Fruit fly (Drosophila melanogaster) whole organism, embryonic: Measurements from ENCODE around the gene Atx-1.

Experiments
- Ada2b ChIP-seq: fragments of 200-800 bp; sonication (Bioruptor generic); IDR thresholded peaks from 2 replicates; pipeline ENCODE4 v1.3.6; 2022; ENCODE audit warnings: missing biosample characterization, missing genetic modification characterization
- Bdp1 ChIP-seq: fragments of 200-800 bp; sonication (Bioruptor generic); optimal IDR thresholded peaks from 3 replicates; lab custom pipeline; 2016; ENCODE audit warnings: missing biosample characterization, missing genetic modification characterization
- Blimp-1 ChIP-seq: fragments of 200-800 bp; sonication (Bioruptor generic); optimal IDR thresholded peaks from 3 replicates; lab custom pipeline; 2018; ENCODE audit warnings: missing biosample characterization, missing genetic modification characterization, mild to moderate bottlenecking, moderate library complexity, missing genetic modification reagents
- CG10209 ChIP-seq: fragments of 200-800 bp; sonication (Bioruptor generic); optimal IDR thresholded peaks from 3 replicates; lab custom pipeline; 2017; ENCODE audit warnings: missing biosample characterization, mild to moderate bottlenecking, missing genetic modification characterization, missing genetic modification reagents
- CG10543 ChIP-seq: fragments of 200-800 bp; sonication (Bioruptor generic); optimal IDR thresholded peaks from 3 replicates; lab custom pipeline; 2017; ENCODE audit warnings: missing biosample characterization, mild to moderate bottlenecking, missing genetic modification characterization, moderate library complexity
- CG11085 ChIP-seq: fragments of 200-800 bp; sonication (Bioruptor generic); IDR thresholded peaks from 2 replicates; pipeline ENCODE4 v1.3.6; 2022; ENCODE audit warnings: missing biosample characterization, missing genetic modification characterization
- CG12155 ChIP-seq: fragments of 200-800 bp; sonication (Bioruptor generic); optimal IDR thresholded peaks from 3 replicates; lab custom pipeline; 2016; ENCODE audit warnings: missing biosample characterization, missing genetic modification characterization
- CG12391 ChIP-seq: fragments of 200-800 bp; sonication (Bioruptor generic); optimal IDR thresholded peaks from 3 replicates; lab custom pipeline; 2018; ENCODE audit warnings: missing biosample characterization, mild to moderate bottlenecking, missing genetic modification characterization, moderate library complexity
- CG12769 ChIP-seq: fragments of 200-800 bp; sonication (Bioruptor generic); optimal IDR thresholded peaks from 2 replicates; lab custom pipeline; 2019; ENCODE audit warnings: missing biosample characterization, mild to moderate bottlenecking, missing genetic modification characterization, moderate library complexity
- CG13775 ChIP-seq: fragments of 200-800 bp; sonication (Bioruptor generic); optimal IDR thresholded peaks from 3 replicates; lab custom pipeline; 2017; ENCODE audit warnings: missing biosample characterization, mild to moderate bottlenecking, missing genetic modification characterization
- CG14014 ChIP-seq: fragments of 200-800 bp; sonication (Bioruptor generic); IDR thresholded peaks from 2 replicates; pipeline ENCODE4 v1.3.6; 2022; ENCODE audit warnings: missing biosample characterization, missing genetic modification characterization
- CG14860 ChIP-seq: fragments of 200-800 bp; sonication (Bioruptor generic); IDR thresholded peaks from 3 replicates; pipeline ENCODE4 v1.3.6; 2022; ENCODE audit warnings: missing biosample characterization, missing genetic modification characterization; ENCODE audit not compliant: partially characterized antibody
- CG2116 ChIP-seq: fragments of 200-800 bp; sonication (Bioruptor generic); optimal IDR thresholded peaks from 3 replicates; lab custom pipeline; 2018; ENCODE audit warnings: missing biosample characterization, mild to moderate bottlenecking, missing genetic modification characterization
- CG32772 ChIP-seq: fragments of 200-800 bp; sonication (Bioruptor generic); IDR thresholded peaks from 2 replicates; pipeline ENCODE4 v1.3.6; 2022; ENCODE audit warnings: missing biosample characterization, missing genetic modification characterization
- CG4328 ChIP-seq: fragments of 200-800 bp; sonication (Bioruptor generic); optimal IDR thresholded peaks from 3 replicates; lab custom pipeline; 2017; ENCODE audit warnings: missing biosample characterization, missing genetic modification reagents, missing genetic modification characterization
- CG4617 ChIP-seq: fragments of 200-800 bp; sonication (Bioruptor generic); optimal IDR thresholded peaks from 3 replicates; lab custom pipeline; 2016; ENCODE audit warnings: missing biosample characterization, missing genetic modification characterization, borderline replicate concordance
- CG6254 ChIP-seq: fragments of 200-800 bp; sonication (Bioruptor generic); optimal IDR thresholded peaks from 3 replicates; lab custom pipeline; 2017; ENCODE audit warnings: mild to moderate bottlenecking, missing biosample characterization, missing genetic modification reagents, missing genetic modification characterization
- CG6683 ChIP-seq: fragments of 200-800 bp; sonication (Bioruptor generic); optimal IDR thresholded peaks from 2 replicates; lab custom pipeline; 2017; ENCODE audit warnings: missing biosample characterization, mild to moderate bottlenecking, missing genetic modification characterization, missing genetic modification reagents
- CG6854 ChIP-seq: fragments of 200-800 bp; sonication (Bioruptor generic); optimal IDR thresholded peaks from 3 replicates; lab custom pipeline; 2017; ENCODE audit warnings: missing biosample characterization, mild to moderate bottlenecking, missing genetic modification characterization
- CG7357 ChIP-seq: fragments of 200-800 bp; sonication (Bioruptor generic); IDR thresholded peaks from 3 replicates; pipeline ENCODE4 v1.3.6; 2022; ENCODE audit warnings: missing biosample characterization, missing genetic modification characterization
- CG7556 ChIP-seq: fragments of 200-800 bp; sonication (Bioruptor generic); optimal IDR thresholded peaks from 2 replicates; lab custom pipeline; 2017; ENCODE audit warnings: missing biosample characterization, mild to moderate bottlenecking, missing genetic modification characterization
- CG7987 ChIP-seq: fragments of 200-800 bp; sonication (Bioruptor generic); optimal IDR thresholded peaks from 2 replicates; lab custom pipeline; 2018; ENCODE audit warnings: missing biosample characterization, mild to moderate bottlenecking, missing genetic modification characterization, moderate library complexity
- CG8765 ChIP-seq: fragments of 200-800 bp; sonication (Bioruptor generic); IDR thresholded peaks from 2 replicates; pipeline ENCODE4 v1.3.6; 2022; ENCODE audit warnings: missing biosample characterization, missing genetic modification characterization
- Chrac-16 ChIP-seq: fragments of 200-800 bp; sonication (Bioruptor generic); optimal IDR thresholded peaks from 3 replicates; lab custom pipeline; 2016; ENCODE audit warnings: missing biosample characterization, missing genetic modification characterization
- CrebB ChIP-seq: fragments of 200-800 bp; sonication (Bioruptor generic); optimal IDR thresholded peaks from 3 replicates; lab custom pipeline; 2018; ENCODE audit warnings: missing biosample characterization, mild to moderate bottlenecking, missing genetic modification characterization
- Doc2 ChIP-seq: fragments of 200-800 bp; sonication (Bioruptor generic); IDR thresholded peaks from 2 replicates; pipeline ENCODE4 v1.3.6; 2022; ENCODE audit warnings: missing biosample characterization, missing genetic modification characterization
- Ets97D ChIP-seq: fragments of 200-800 bp; sonication (Bioruptor generic); optimal IDR thresholded peaks from 3 replicates; lab custom pipeline; 2016; ENCODE audit warnings: missing biosample characterization, missing genetic modification characterization
- Fer1 ChIP-seq: fragments of 200-800 bp; sonication (Bioruptor generic); optimal IDR thresholded peaks from 2 replicates; lab custom pipeline; 2017; ENCODE audit warnings: missing biosample characterization, mild to moderate bottlenecking, missing genetic modification characterization
- Lpt ChIP-seq: fragments of >200 bp; optimal IDR thresholded peaks from 2 replicates; lab custom pipeline; 2018; ENCODE audit warnings: missing biosample characterization, missing genetic modification characterization
- NC2β ChIP-seq: fragments of 200-800 bp; sonication (Bioruptor generic); optimal IDR thresholded peaks from 2 replicates; lab custom pipeline; 2016; ENCODE audit warnings: missing biosample characterization, missing genetic modification characterization
- Optix ChIP-seq: fragments of 200-800 bp; sonication (Bioruptor generic); IDR thresholded peaks from 3 replicates; pipeline ENCODE4 v1.3.6; 2022; ENCODE audit warnings: missing biosample characterization, missing genetic modification characterization
- abd-A ChIP-seq: fragments of 200-800 bp; sonication (Bioruptor generic); optimal IDR thresholded peaks from 3 replicates; lab custom pipeline; 2019; ENCODE audit warnings: missing biosample characterization, mild to moderate bottlenecking, missing genetic modification characterization, moderate library complexity
- chn ChIP-seq: fragments of 200-800 bp; sonication (Bioruptor generic); optimal IDR thresholded peaks from 2 replicates; lab custom pipeline; 2016; ENCODE audit warnings: missing biosample characterization, missing genetic modification characterization
- crol ChIP-seq: fragments of 200-800 bp; sonication (Bioruptor generic); IDR thresholded peaks from 2 replicates; pipeline ENCODE4 v1.3.6; 2022; ENCODE audit warnings: missing biosample characterization, missing genetic modification characterization
- cwo ChIP-seq: fragments of 200-800 bp; sonication (Bioruptor generic); optimal IDR thresholded peaks from 3 replicates; lab custom pipeline; 2017; ENCODE audit warnings: missing biosample characterization, missing genetic modification characterization, mild to moderate bottlenecking, moderate library complexity, missing genetic modification reagents
- ham ChIP-seq: fragments of 200-800 bp; sonication (Bioruptor generic); IDR thresholded peaks from 2 replicates; pipeline ENCODE4 v1.3.6; 2022; ENCODE audit warnings: missing biosample characterization, missing genetic modification characterization
- hb ChIP-seq: fragments of 200-800 bp; sonication (Bioruptor generic); IDR thresholded peaks from 3 replicates; pipeline ENCODE4 v1.3.6; 2022; ENCODE audit warnings: missing biosample characterization, missing genetic modification characterization; ENCODE audit not compliant: partially characterized antibody
- insv ChIP-seq, 2 experiments: fragments of 200-800 bp; sonication (Bioruptor generic); optimal IDR thresholded peaks; 3 replicates each; lab custom pipeline; 2016 to 2018; ENCODE audit warnings: missing biosample characterization in 2 of 2, missing genetic modification characterization in 2 of 2
- inv ChIP-seq: fragments of 200-800 bp; sonication (Bioruptor generic); IDR thresholded peaks from 2 replicates; pipeline ENCODE4 v1.3.6; 2022; ENCODE audit warnings: missing biosample characterization, missing genetic modification characterization; ENCODE audit not compliant: partially characterized antibody
- ken ChIP-seq: fragments of 200-800 bp; sonication (Bioruptor generic); IDR thresholded peaks from 3 replicates; pipeline ENCODE4 v1.3.6; 2022; ENCODE audit warnings: missing biosample characterization, missing genetic modification characterization
- lab ChIP-seq: fragments of 200-800 bp; sonication (Bioruptor generic); optimal IDR thresholded peaks from 3 replicates; lab custom pipeline; 2017; ENCODE audit warnings: missing biosample characterization, missing genetic modification characterization, mild to moderate bottlenecking, moderate library complexity, missing genetic modification reagents
- peb ChIP-seq: fragments of 200-800 bp; sonication (Bioruptor generic); IDR thresholded peaks from 2 replicates; pipeline ENCODE4 v1.3.6; 2022; ENCODE audit warnings: missing biosample characterization, missing genetic modification characterization
- ro ChIP-seq: fragments of 200-800 bp; sonication (Bioruptor generic); IDR thresholded peaks from 2 replicates; pipeline ENCODE4 v1.3.6; 2022; ENCODE audit warnings: missing biosample characterization, missing genetic modification characterization
- run ChIP-seq: fragments of 200-800 bp; sonication (Bioruptor generic); optimal IDR thresholded peaks from 3 replicates; lab custom pipeline; 2018; ENCODE audit warnings: missing biosample characterization, mild to moderate bottlenecking, missing genetic modification characterization
- sens-2 ChIP-seq: fragments of 200-800 bp; sonication (Bioruptor generic); IDR thresholded peaks from 2 replicates; pipeline ENCODE4 v1.3.6; 2022; ENCODE audit warnings: missing biosample characterization, missing genetic modification characterization
- slou ChIP-seq: fragments of 200-800 bp; sonication (Bioruptor generic); optimal IDR thresholded peaks from 3 replicates; lab custom pipeline; 2016; ENCODE audit warnings: missing biosample characterization, missing genetic modification characterization
- wor ChIP-seq: fragments of 200-800 bp; sonication (Bioruptor generic); IDR thresholded peaks from 2 replicates; pipeline ENCODE4 v1.3.6; 2022; ENCODE audit warnings: missing biosample characterization, missing genetic modification characterization
- z ChIP-seq: fragments of 200-800 bp; sonication (Bioruptor generic); IDR thresholded peaks from 3 replicates; pipeline ENCODE4 v1.3.6; 2022; ENCODE audit warnings: missing biosample characterization, missing genetic modification characterization

Atx-1 gene

DNA sequence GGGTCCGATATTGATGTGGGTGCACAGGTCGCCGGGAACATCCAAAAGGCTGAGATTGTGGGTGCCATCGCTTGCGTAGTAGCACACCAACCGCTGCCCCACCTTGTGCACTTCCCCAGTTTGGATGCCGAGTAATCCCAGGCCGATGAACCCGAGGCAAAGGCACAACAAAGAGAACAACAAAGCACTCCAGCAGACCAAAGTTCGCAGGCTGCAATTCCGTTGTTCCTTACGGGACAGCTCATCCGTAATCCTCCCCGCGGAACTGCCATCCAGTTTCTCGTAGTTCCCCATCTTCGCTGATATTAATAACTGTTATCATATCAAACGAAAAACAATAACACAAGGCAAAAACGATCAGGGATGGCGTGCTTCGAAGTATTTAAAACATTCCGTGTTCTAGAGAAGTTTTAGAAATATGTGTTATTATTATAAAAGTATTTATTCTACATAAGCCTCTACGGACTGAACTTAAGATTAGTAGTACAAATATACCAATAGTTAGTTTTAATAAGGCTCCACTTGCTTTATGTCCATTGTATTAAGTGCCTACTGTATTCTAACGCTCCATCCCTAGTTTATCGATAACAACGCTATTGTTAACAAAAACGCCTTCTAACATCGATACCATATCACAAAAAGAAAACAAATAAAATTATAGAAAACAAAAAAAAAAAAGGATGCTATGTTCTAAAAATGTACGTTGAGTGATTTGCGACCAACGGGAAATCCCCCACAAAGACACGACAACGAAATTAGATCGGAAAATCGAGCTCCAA, 26.4 kb downstream of the Atx-1 start, which contains the start of the genes Cht11 and CG4558 (continued):
- peak; percentile 54 for TF ChIP-seq slou (GFP tag; lab: Kevin White, UChicago)
- TF ChIP-seq CG11085 (GFP tag; lab: Robert Waterston, UW) = peak; percentile 68
- TF ChIP-seq NC2β (GFP tag; lab: Kevin White, UChicago) = peak; percentile 43
- TF ChIP-seq Ets97D (GFP tag; lab: Kevin White, UChicago) = peak; percentile 54
- TF ChIP-seq ken = peak; percentile 78
- peak; percentile 68 for TF ChIP-seq CG4328 (GFP tag; lab: Kevin White, UChicago)
- TF ChIP-seq run (tag; lab: Kevin White, UChicago) = peak; percentile 10
- no peak for TF ChIP-seq crol (GFP tag; lab: Robert Waterston, UW)
- peak; percentile 49 for TF ChIP-seq CrebB (tag; lab: Kevin White, UChicago)
- peak; percentile 75 for TF ChIP-seq CG7556
- TF ChIP-seq wor = peak; percentile 58
- TF ChIP-seq inv (GFP tag; lab: Robert Waterston, UW) = 0 out of 2 replicates have a peak, but pooled peaks have one; percentile 38
- peak; percentile 67 for TF ChIP-seq cwo
- no peak for TF ChIP-seq CG7987
- TF ChIP-seq insv (GFP tag; optimal IDR thresholded peaks at IDR 0.05; lab: Kevin White, UChicago) = peak in 1 of 2 experiments; percentile 66
- 0 out of 2 replicates have a peak, but pooled peaks have one; percentile 26 for TF ChIP-seq sens-2 (GFP tag; lab: Robert Waterston, UW)
- TF ChIP-seq peb (GFP tag; lab: Robert Waterston, UW) = peak; percentile 70
- TF ChIP-seq abd-A (tag; lab: Kevin White, UChicago) = peak; percentile 49
- peak; percentile 79 for TF ChIP-seq Fer1 (GFP tag; lab: Kevin White, UChicago)
- TF ChIP-seq CG6854 = peak; percentile 37
- TF ChIP-seq CG32772 = peak; percentile 80
- peak; percentile 31 for TF ChIP-seq Bdp1 (GFP tag; lab: Kevin White, UChicago)
- TF ChIP-seq CG12155 (GFP tag; lab: Kevin White, UChicago) = peak; percentile 80
- TF ChIP-seq chn = peak; percentile 79
- TF ChIP-seq Blimp-1 = peak; percentile 74
- TF ChIP-seq CG12769 (tag; lab: Kevin White, UChicago) = no peak
- peak; percentile 62 for TF ChIP-seq CG6254
- peak; percentile 45; the same call in 1 of the 2 replicates for TF ChIP-seq Doc2 (GFP tag; lab: Robert Waterston, UW)
- peak; percentile 87 for TF ChIP-seq lab (GFP tag; lab: Kevin White, UChicago)
- TF ChIP-seq CG4617 (GFP tag; lab: Kevin White, UChicago) = peak; percentile 80
- no peak; the same call in 2 of the 3 replicates for TF ChIP-seq CG14860
- peak; percentile 83 for TF ChIP-seq CG14014 (GFP tag; lab: Robert Waterston, UW)
- TF ChIP-seq CG8765 (GFP tag; lab: Robert Waterston, UW) = peak; percentile 77
- TF ChIP-seq CG10209 = peak; percentile 76
- TF ChIP-seq Lpt (GFP tag; lab: Kevin White, UChicago) = no peak
- TF ChIP-seq Ada2b = peak; percentile 77
- TF ChIP-seq CG6683 = peak; percentile 22
- peak; percentile 26; the same call in 1 of the 2 replicates for TF ChIP-seq ro (GFP tag; lab: Robert Waterston, UW)
- peak; percentile 89 for TF ChIP-seq CG12391 (tag; lab: Kevin White, UChicago)
- peak; percentile 81 for TF ChIP-seq Chrac-16 (GFP tag; lab: Kevin White, UChicago)
- peak; percentile 68 for TF ChIP-seq CG10543 (GFP tag; lab: Kevin White, UChicago)
- TF ChIP-seq Optix (GFP tag; lab: Robert Waterston, UW) = no peak; the same call in 2 of the 3 replicates
- peak; percentile 80 for TF ChIP-seq CG13775
- TF ChIP-seq ham = no peak
- peak; percentile 75 for TF ChIP-seq CG7357 (GFP tag; lab: Robert Waterston, UW)
- no peak for TF ChIP-seq z (GFP tag; lab: Robert Waterston, UW)
- TF ChIP-seq CG2116 (GFP tag; lab: Kevin White, UChicago) = peak; percentile 86
- 0 out of 3 replicates have a peak, but pooled peaks have one; percentile 42 for TF ChIP-seq hb (GFP tag; lab: Robert Waterston, UW)
